Worm (Caenorhabditis elegans) whole organism, L3 larva: ENCODE data around the gene Y43F8B.17.
A peak's percentile ranks its signal among the peaks of the same experiment; 100 is the strongest.

Experiments
- R02D3.7 ChIP-seq: fragments of 150-350 bp; optimal IDR thresholded peaks from 2 replicates; lab custom pipeline; 2014; ENCODE audit warnings: missing biosample characterization, missing genetic modification characterization
- ZK546.5 ChIP-seq: sonication (generic microtip); optimal IDR thresholded peaks from 2 replicates; lab custom pipeline; 2017; ENCODE audit warnings: missing biosample characterization, missing genetic modification characterization
- aly-2 ChIP-seq: fragments of 150-350 bp; optimal IDR thresholded peaks from 2 replicates; lab custom pipeline; 2014; ENCODE audit warnings: missing biosample characterization, missing genetic modification characterization
- ama-1 ChIP-seq: fragments of 150-350 bp; optimal IDR thresholded peaks from 2 replicates; lab custom pipeline; 2018
- ceh-16 ChIP-seq: sonication (generic microtip); optimal IDR thresholded peaks from 2 replicates; lab custom pipeline; 2017; ENCODE audit warnings: missing biosample characterization, missing genetic modification characterization
- ceh-82 ChIP-seq: fragments of 150-350 bp; optimal IDR thresholded peaks from 2 replicates; lab custom pipeline; 2014; ENCODE audit warnings: missing biosample characterization, missing genetic modification characterization
- ceh-9 ChIP-seq: sonication (generic microtip); optimal IDR thresholded peaks from 2 replicates; lab custom pipeline; 2018; ENCODE audit warnings: missing biosample characterization, missing genetic modification characterization
- daf-12 ChIP-seq: fragments of 150-350 bp; optimal IDR thresholded peaks from 2 replicates; lab custom pipeline; 2014; ENCODE audit warnings: missing biosample characterization, missing genetic modification reagents, missing genetic modification characterization
- egl-27 ChIP-seq: sonication (generic microtip); optimal IDR thresholded peaks from 4 replicates; lab custom pipeline; 2017; ENCODE audit warnings: missing biosample characterization, missing genetic modification reagents, missing genetic modification characterization
- elt-1 ChIP-seq: fragments of 150-350 bp; optimal IDR thresholded peaks from 2 replicates; lab custom pipeline; 2014; ENCODE audit warnings: missing biosample characterization, missing genetic modification characterization
- elt-2 ChIP-seq: sonication (generic microtip); optimal IDR thresholded peaks from 2 replicates; lab custom pipeline; 2016; ENCODE audit warnings: missing genetic modification reagents, mild to moderate bottlenecking, missing genetic modification characterization, missing compliant biosample characterization
- elt-3 ChIP-seq, 3 experiments: fragments of 150-350 bp in 1 of 3; sonication (generic microtip) in 2 of 3; optimal IDR thresholded peaks; 2 replicates in 2 of 3; 4 replicates in 1 of 3; lab custom pipeline; 2014 to 2017; ENCODE audit warnings: missing biosample characterization in 3 of 3, missing genetic modification characterization in 3 of 3
- fkh-10 ChIP-seq: sonication (generic microtip); optimal IDR thresholded peaks from 2 replicates; lab custom pipeline; 2017; ENCODE audit warnings: missing biosample characterization, missing genetic modification reagents, missing genetic modification characterization
- fkh-2 ChIP-seq: fragments of 150-350 bp; optimal IDR thresholded peaks from 2 replicates; lab custom pipeline; 2014; ENCODE audit warnings: missing biosample characterization, missing genetic modification reagents, missing genetic modification characterization
- hmg-11 ChIP-seq: sonication (generic microtip); optimal IDR thresholded peaks from 2 replicates; lab custom pipeline; 2016; ENCODE audit warnings: missing genetic modification characterization, missing compliant biosample characterization
- jun-1 ChIP-seq: fragments of 150-350 bp; optimal IDR thresholded peaks from 2 replicates; lab custom pipeline; 2014; ENCODE audit warnings: missing biosample characterization, missing genetic modification reagents, missing genetic modification characterization
- lin-39 ChIP-seq: fragments of 150-350 bp; optimal IDR thresholded peaks from 2 replicates; lab custom pipeline; 2018; ENCODE audit warnings: missing biosample characterization, missing genetic modification reagents, missing genetic modification characterization
- lsy-12 ChIP-seq: sonication (generic microtip); optimal IDR thresholded peaks from 2 replicates; lab custom pipeline; 2016; ENCODE audit warnings: mild to moderate bottlenecking, missing genetic modification characterization, missing compliant biosample characterization
- mdl-1 ChIP-seq: fragments of 150-350 bp; optimal IDR thresholded peaks from 2 replicates; lab custom pipeline; 2014; ENCODE audit warnings: missing biosample characterization, missing genetic modification characterization
- mml-1 ChIP-seq: fragments of 150-350 bp; sonication (generic microtip); optimal IDR thresholded peaks from 3 replicates; lab custom pipeline; 2014; ENCODE audit warnings: missing biosample characterization, missing genetic modification characterization
- nfya-1 ChIP-seq: sonication (generic microtip); optimal IDR thresholded peaks from 2 replicates; lab custom pipeline; 2017; ENCODE audit warnings: missing genetic modification characterization, mild to moderate bottlenecking, missing compliant biosample characterization, antibody characterized with exemption, moderate library complexity; ENCODE audit not compliant: insufficient read depth
- nhr-11 ChIP-seq: fragments of 150-350 bp; optimal IDR thresholded peaks from 2 replicates; lab custom pipeline; 2014; ENCODE audit warnings: missing biosample characterization, missing genetic modification characterization
- nhr-12 ChIP-seq: fragments of 150-350 bp; optimal IDR thresholded peaks from 2 replicates; lab custom pipeline; 2014; ENCODE audit warnings: missing biosample characterization, missing genetic modification characterization
- nhr-23 ChIP-seq: fragments of 150-350 bp; optimal IDR thresholded peaks from 2 replicates; lab custom pipeline; 2014; ENCODE audit warnings: missing biosample characterization, missing genetic modification reagents, missing genetic modification characterization
- nhr-237 ChIP-seq: fragments of 150-350 bp; optimal IDR thresholded peaks from 2 replicates; lab custom pipeline; 2014; ENCODE audit warnings: missing biosample characterization, missing genetic modification characterization
- nhr-25 ChIP-seq: sonication (generic microtip); optimal IDR thresholded peaks from 2 replicates; lab custom pipeline; 2017; ENCODE audit warnings: missing biosample characterization, missing genetic modification characterization
- nhr-28 ChIP-seq: fragments of 150-350 bp; optimal IDR thresholded peaks from 2 replicates; lab custom pipeline; 2014; ENCODE audit warnings: missing biosample characterization, missing genetic modification characterization
- nhr-67 ChIP-seq: fragments of 150-350 bp; optimal IDR thresholded peaks from 2 replicates; lab custom pipeline; 2014; ENCODE audit warnings: missing biosample characterization, missing genetic modification characterization
- nhr-76 ChIP-seq: fragments of 150-350 bp; sonication (generic microtip); optimal IDR thresholded peaks from 5 replicates; lab custom pipeline; 2014; ENCODE audit warnings: missing biosample characterization, missing genetic modification characterization
- nhr-77 ChIP-seq: fragments of 150-350 bp; optimal IDR thresholded peaks from 2 replicates; lab custom pipeline; 2014; ENCODE audit warnings: missing biosample characterization, missing genetic modification characterization
- pha-4 ChIP-seq: fragments of 150-350 bp; optimal IDR thresholded peaks from 2 replicates; lab custom pipeline; 2014; ENCODE audit warnings: missing biosample characterization, missing genetic modification reagents, missing genetic modification characterization
- pqm-1 ChIP-seq: fragments of 150-350 bp; optimal IDR thresholded peaks from 2 replicates; lab custom pipeline; 2017; ENCODE audit warnings: missing biosample characterization, missing genetic modification characterization, inconsistent platforms
- skn-1 ChIP-seq: fragments of 150-350 bp; optimal IDR thresholded peaks from 2 replicates; lab custom pipeline; 2014; ENCODE audit warnings: missing biosample characterization, missing genetic modification characterization
- snpc-4 ChIP-seq: fragments of 150-350 bp; optimal IDR thresholded peaks from 2 replicates; lab custom pipeline; 2014; ENCODE audit warnings: missing biosample characterization, missing genetic modification characterization
- tbx-2 ChIP-seq: sonication (generic microtip); optimal IDR thresholded peaks from 2 replicates; lab custom pipeline; 2016; ENCODE audit warnings: mild to moderate bottlenecking, missing genetic modification characterization, missing compliant biosample characterization
- unc-39 ChIP-seq: sonication (generic microtip); optimal IDR thresholded peaks from 4 replicates; lab custom pipeline; 2017; ENCODE audit warnings: missing biosample characterization, missing genetic modification characterization
- zag-1 ChIP-seq: fragments of 150-350 bp; optimal IDR thresholded peaks from 2 replicates; lab custom pipeline; 2014; ENCODE audit warnings: missing biosample characterization, missing genetic modification characterization
- ztf-11 ChIP-seq: fragments of 150-350 bp; optimal IDR thresholded peaks from 2 replicates; lab custom pipeline; 2014; ENCODE audit warnings: missing biosample characterization, missing genetic modification characterization

Gene Y43F8B.17

DNA sequence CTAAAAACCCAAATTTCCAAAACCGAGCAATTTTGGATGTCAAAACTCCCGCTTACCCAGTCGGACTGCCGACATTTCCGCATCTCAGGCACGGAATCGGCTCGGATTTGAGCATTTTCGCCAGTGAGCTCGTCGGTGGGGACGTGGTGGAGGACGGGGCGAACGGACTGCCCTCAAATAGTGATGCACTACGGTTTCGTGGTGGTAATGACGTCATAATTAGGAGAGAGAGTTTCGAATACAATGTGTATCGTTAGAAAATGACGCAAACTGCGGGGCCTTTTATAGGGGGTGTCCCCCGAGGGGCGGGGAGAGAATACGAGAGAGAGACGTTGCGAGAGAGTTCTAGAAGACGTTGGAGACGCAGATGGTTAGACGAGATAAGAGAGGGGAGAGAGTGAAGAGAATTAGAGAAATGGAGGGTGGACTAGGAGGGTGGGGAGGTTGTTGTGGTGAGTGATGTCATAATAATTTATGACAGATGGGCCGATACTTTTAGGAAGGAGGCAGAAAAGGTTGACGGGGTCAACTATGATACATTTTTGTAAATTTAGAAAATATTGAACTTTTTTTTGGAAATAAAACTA lies 38.1 kb downstream of the Y43F8B.17 start (continued):
- TF ChIP-seq elt-3 (tag; optimal IDR thresholded peaks at IDR 0.05; lab: Kevin White, UChicago) (peak in 1 of 3 experiments; percentile 87), elt-1 (tag; lab: Kevin White, UChicago) (peak; percentile 56), nhr-28 (tag; lab: Kevin White, UChicago) (no peak), hmg-11 (tag; lab: Kevin White, UChicago) (peak; percentile 66), ama-1 (lab: Kevin White, UChicago) (peak; percentile 96), ceh-16 (no peak), nhr-237 (no peak), snpc-4 (peak; percentile 45), ceh-82 (peak; percentile 66)

DNA sequence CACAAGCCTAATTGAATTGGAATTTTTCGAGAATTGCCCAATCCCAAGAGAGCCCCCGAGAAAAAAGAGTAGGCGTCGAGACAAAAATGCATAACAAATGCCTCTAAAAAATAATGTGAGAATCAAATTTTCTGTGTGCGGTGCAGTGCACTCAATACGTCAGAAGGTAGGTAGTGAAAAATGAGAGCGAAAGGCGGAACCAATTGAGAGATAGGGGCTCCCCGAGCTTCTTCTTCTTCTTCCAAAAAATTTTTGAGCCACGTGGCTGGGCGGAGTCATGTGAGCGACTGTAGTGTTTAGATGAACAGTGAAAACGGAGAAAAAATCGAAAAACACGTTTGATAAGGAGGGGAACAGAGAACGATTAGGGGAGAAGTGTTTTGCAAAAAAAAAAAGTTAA lies 40.0 kb downstream of the Y43F8B.17 start:
- TF ChIP-seq zag-1 (tag; lab: Kevin White, UChicago) (no peak), daf-12 (tag; lab: Kevin White, UChicago) (no peak), aly-2 (tag; lab: Kevin White, UChicago) (no peak), mdl-1 (tag; lab: Kevin White, UChicago) (peak; percentile 47), pqm-1 (peak; percentile 66), elt-3 (tag; optimal IDR thresholded peaks at IDR 0.05; lab: Kevin White, UChicago) (no peak), nfya-1 (tag; lab: Kevin White, UChicago) (peak; percentile 28), fkh-2 (tag; lab: Kevin White, UChicago) (no peak), lin-39 (no peak), nhr-237 (no peak), nhr-77 (tag; lab: Kevin White, UChicago) (no peak), nhr-76 (no peak), ama-1 (lab: Kevin White, UChicago) (no peak), hmg-11 (tag; lab: Kevin White, UChicago) (no peak), pha-4 (tag; lab: Kevin White, UChicago) (peak; percentile 38), elt-2 (tag; lab: Kevin White, UChicago) (peak; percentile 76), skn-1 (tag; lab: Kevin White, UChicago) (no peak)
- TF ChIP-seq, all 47 proteins: peak for 5

ce11 chrV:19526197-19526596 lies 41.7 kb downstream of the Y43F8B.17 start:
- TF ChIP-seq elt-2 (tag; lab: Kevin White, UChicago) (peak; percentile 13), hmg-11 (tag; lab: Kevin White, UChicago) (no peak)

DNA sequence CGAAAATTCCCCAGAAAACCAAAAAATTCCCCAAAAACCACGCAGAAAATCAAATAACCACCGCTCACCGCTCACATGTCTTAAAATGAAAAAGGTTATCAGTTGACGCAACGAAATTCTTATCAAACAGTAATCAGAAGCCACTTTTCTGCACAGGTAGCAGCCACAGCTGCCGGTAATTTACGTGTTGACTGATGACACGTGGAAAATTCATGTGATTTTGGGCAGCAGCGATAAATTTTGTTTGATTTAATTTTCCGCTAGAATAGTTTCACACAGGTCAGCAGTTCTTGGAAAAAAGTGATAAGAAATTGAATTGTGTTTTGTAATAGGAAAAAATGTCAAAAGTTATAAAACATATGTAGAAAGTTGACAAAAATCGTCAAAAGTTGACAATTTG lies 43.0 kb downstream of the Y43F8B.17 start:
- TF ChIP-seq jun-1 (tag; lab: Kevin White, UChicago) (peak; percentile 83), egl-27 (tag; lab: Kevin White, UChicago) (peak; percentile 26), pha-4 (tag; lab: Kevin White, UChicago) (peak; percentile 77), lsy-12 (tag; lab: Kevin White, UChicago) (peak; percentile 17), elt-1 (tag; lab: Kevin White, UChicago) (no peak), nhr-23 (peak; percentile 31), elt-2 (tag; lab: Kevin White, UChicago) (peak; percentile 99), nfya-1 (tag; lab: Kevin White, UChicago) (peak; percentile 6), unc-39 (tag; lab: Kevin White, UChicago) (no peak), mdl-1 (tag; lab: Kevin White, UChicago) (peak; percentile 32), nhr-77 (tag; lab: Kevin White, UChicago) (no peak), elt-3 (tag; optimal IDR thresholded peaks at IDR 0.05; lab: Kevin White, UChicago) (no peak), nhr-28 (tag; lab: Kevin White, UChicago) (no peak), pqm-1 (peak; percentile 96)

DNA sequence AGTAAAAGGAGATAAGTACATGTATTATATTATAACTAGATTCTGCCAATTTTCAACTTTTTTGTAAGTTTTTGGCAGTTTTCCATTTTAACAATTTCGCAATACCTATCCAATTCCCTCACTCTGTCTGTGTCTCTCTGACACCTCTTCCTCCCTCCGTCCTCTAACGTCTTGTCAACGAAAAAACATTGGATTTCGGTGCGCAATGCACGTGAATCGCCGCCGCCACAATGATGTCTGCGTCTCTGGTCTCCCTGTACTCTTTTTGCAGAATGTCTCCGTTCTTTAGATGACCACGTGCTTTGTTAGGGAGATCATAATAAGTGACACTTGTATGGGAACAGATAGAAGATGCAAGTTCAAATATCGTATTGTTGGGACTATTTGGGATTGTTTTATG lies 44.6 kb downstream of the Y43F8B.17 start:
- TF ChIP-seq fkh-10 = peak; percentile 64
- peak; percentile 98 for TF ChIP-seq nhr-25 (tag; lab: Kevin White, UChicago)
- peak in 1 of 3 experiments; percentile 61 for TF ChIP-seq elt-3 (tag; optimal IDR thresholded peaks at IDR 0.05; lab: Kevin White, UChicago)
- no peak for TF ChIP-seq elt-1 (tag; lab: Kevin White, UChicago)
- TF ChIP-seq nhr-76 = no peak
- no peak for TF ChIP-seq ceh-9
- TF ChIP-seq nhr-67 (tag; lab: Kevin White, UChicago) = no peak
- peak; percentile 98 for TF ChIP-seq mml-1 (tag; lab: Kevin White, UChicago)
- no peak for TF ChIP-seq aly-2 (tag; lab: Kevin White, UChicago)
- TF ChIP-seq egl-27 (tag; lab: Kevin White, UChicago) = peak; percentile 94
- peak; percentile 96 for TF ChIP-seq pha-4 (tag; lab: Kevin White, UChicago)
- TF ChIP-seq pqm-1 = peak; percentile 67
- peak; percentile 98 for TF ChIP-seq nhr-23
- TF ChIP-seq ZK546.5 (tag; lab: Kevin White, UChicago) = no peak
- TF ChIP-seq fkh-2 (tag; lab: Kevin White, UChicago) = no peak
- TF ChIP-seq ztf-11 (tag; lab: Kevin White, UChicago) = no peak
- TF ChIP-seq nhr-12 (tag; lab: Kevin White, UChicago) = no peak
- TF ChIP-seq nhr-11 (tag; lab: Kevin White, UChicago) = peak; percentile 46
- TF ChIP-seq nhr-28 (tag; lab: Kevin White, UChicago) = peak; percentile 61
- no peak for TF ChIP-seq ceh-16
- TF ChIP-seq hmg-11 (tag; lab: Kevin White, UChicago) = peak; percentile 75
- TF ChIP-seq ceh-82 = peak; percentile 51
- no peak for TF ChIP-seq nhr-237
- peak; percentile 90 for TF ChIP-seq nfya-1 (tag; lab: Kevin White, UChicago)
- TF ChIP-seq jun-1 (tag; lab: Kevin White, UChicago) = peak; percentile 94
- TF ChIP-seq nhr-77 (tag; lab: Kevin White, UChicago) = peak; percentile 44
- TF ChIP-seq zag-1 (tag; lab: Kevin White, UChicago) = no peak
- TF ChIP-seq snpc-4 = peak; percentile 72
- TF ChIP-seq ama-1 (lab: Kevin White, UChicago) = peak; percentile 28
- peak; percentile 56 for TF ChIP-seq R02D3.7
- TF ChIP-seq tbx-2 = peak; percentile 86
- TF ChIP-seq lsy-12 (tag; lab: Kevin White, UChicago) = peak; percentile 84
